Worm (Caenorhabditis elegans) whole organism, L4 larva: ENCODE results near the gene cyk-4.

Experiments
- F26F4.8 ChIP-seq: fragments of 200-800 bp; sonication (Bioruptor generic); conservative IDR thresholded peaks from 2 replicates; pipeline ENCODE4 v1.3.6; 2022; ENCODE audit warnings: missing genetic modification characterization, missing compliant biosample characterization
- T26A8.4 ChIP-seq: fragments of 200-800 bp; sonication (Bioruptor generic); IDR thresholded peaks from 2 replicates; pipeline ENCODE4 v1.3.6; 2022; ENCODE audit warnings: missing genetic modification characterization, missing compliant biosample characterization
- ZK337.2 ChIP-seq: fragments of 200-800 bp; sonication (Bioruptor generic); IDR thresholded peaks from 2 replicates; pipeline ENCODE4 v1.3.6; 2022; ENCODE audit warnings: missing genetic modification reagents, missing genetic modification characterization, missing compliant biosample characterization
- aha-1 ChIP-seq: fragments of 150-350 bp; peaks from one replicate; lab custom pipeline; 2014; ENCODE audit warnings: missing biosample characterization, missing genetic modification characterization
- ama-1 ChIP-seq: fragments of 150-350 bp; optimal IDR thresholded peaks from 2 replicates; lab custom pipeline; 2014; ENCODE audit warnings: inconsistent platforms, mixed read lengths
- ceh-62 ChIP-seq: sonication (generic microtip); optimal IDR thresholded peaks from 2 replicates; lab custom pipeline; 2017; ENCODE audit warnings: missing biosample characterization, missing genetic modification characterization
- ces-1 ChIP-seq: fragments of 150-350 bp; sonication (generic microtip); optimal IDR thresholded peaks from 4 replicates; lab custom pipeline; 2014; ENCODE audit warnings: missing biosample characterization, missing genetic modification reagents, missing genetic modification characterization
- cey-2 ChIP-seq: sonication (generic microtip); optimal IDR thresholded peaks from 3 replicates; lab custom pipeline; 2017; ENCODE audit warnings: missing genetic modification characterization, mild to moderate bottlenecking, missing compliant biosample characterization, antibody characterized with exemption, borderline replicate concordance; ENCODE audit not compliant: insufficient read depth
- daf-12 ChIP-seq: fragments of 150-350 bp; optimal IDR thresholded peaks from 2 replicates; lab custom pipeline; 2014; ENCODE audit warnings: missing biosample characterization, missing genetic modification reagents, missing genetic modification characterization
- daf-8 ChIP-seq: fragments of 200-800 bp; sonication (Bioruptor generic); IDR thresholded peaks from 2 replicates; pipeline ENCODE4 v1.3.6; 2022; ENCODE audit warnings: missing genetic modification characterization, missing compliant biosample characterization
- dmd-6 ChIP-seq: fragments of 200-800 bp; sonication (Bioruptor generic); IDR thresholded peaks from 2 replicates; pipeline ENCODE4 v1.3.6; 2022; ENCODE audit warnings: missing genetic modification reagents, missing genetic modification characterization, missing compliant biosample characterization
- dmd-8 ChIP-seq: fragments of 200-800 bp; sonication (Bioruptor generic); IDR thresholded peaks from 2 replicates; pipeline ENCODE4 v1.3.6; 2022; ENCODE audit warnings: missing genetic modification characterization, missing compliant biosample characterization
- dmd-9 ChIP-seq: fragments of 200-800 bp; sonication (Bioruptor generic); IDR thresholded peaks from 2 replicates; pipeline ENCODE4 v1.3.6; 2022; ENCODE audit warnings: missing genetic modification reagents, missing genetic modification characterization, missing compliant biosample characterization
- dpl-1 ChIP-seq: fragments of 150-350 bp; optimal IDR thresholded peaks from 2 replicates; lab custom pipeline; 2014; ENCODE audit warnings: missing biosample characterization, missing genetic modification reagents, missing genetic modification characterization
- duxl-1 ChIP-seq: sonication (generic microtip); optimal IDR thresholded peaks from 2 replicates; lab custom pipeline; 2016; ENCODE audit warnings: mild to moderate bottlenecking, missing genetic modification characterization, moderate library complexity, missing compliant biosample characterization; ENCODE audit not compliant: poor library complexity
- dve-1 ChIP-seq: sonication (generic microtip); optimal IDR thresholded peaks from 2 replicates; lab custom pipeline; 2017; ENCODE audit warnings: antibody characterized with exemption, mild to moderate bottlenecking, missing genetic modification characterization, missing compliant biosample characterization; ENCODE audit not compliant: insufficient read depth
- fos-1 ChIP-seq: fragments of 150-350 bp; optimal IDR thresholded peaks from 2 replicates; lab custom pipeline; 2014; ENCODE audit warnings: missing biosample characterization, missing genetic modification characterization
- gei-8 ChIP-seq: fragments of 200-800 bp; sonication (Bioruptor generic); optimal IDR thresholded peaks from 2 replicates; lab custom pipeline; 2018; ENCODE audit warnings: mild to moderate bottlenecking, missing genetic modification characterization, missing compliant biosample characterization
- hif-1 ChIP-seq, 2 experiments: sonication (generic microtip); optimal IDR thresholded peaks; 2 replicates each; lab custom pipeline; 2016 to 2017; ENCODE audit warnings: missing compliant biosample characterization in 2 of 2, missing genetic modification characterization in 2 of 2, missing genetic modification reagents in 2 of 2, missing genotype in 2 of 2, mild to moderate bottlenecking in 1 of 2
- hlh-30 ChIP-seq: sonication (generic microtip); optimal IDR thresholded peaks from 2 replicates; lab custom pipeline; 2017; ENCODE audit warnings: antibody characterized with exemption, mild to moderate bottlenecking, missing genetic modification characterization, missing compliant biosample characterization; ENCODE audit not compliant: insufficient read depth
- lim-7 ChIP-seq: fragments of 200-800 bp; sonication (Bioruptor generic); IDR thresholded peaks from 2 replicates; pipeline ENCODE4 v1.3.6; 2022; ENCODE audit warnings: missing genetic modification characterization, missing compliant biosample characterization
- lin-38 ChIP-seq: fragments of 200-800 bp; sonication (Bioruptor generic); IDR thresholded peaks from 2 replicates; pipeline ENCODE4 v1.3.6; 2022; ENCODE audit warnings: missing genetic modification reagents, missing genetic modification characterization, missing compliant biosample characterization
- lin-39 ChIP-seq: fragments of 150-350 bp; optimal IDR thresholded peaks from 2 replicates; lab custom pipeline; 2014; ENCODE audit warnings: missing biosample characterization, missing genetic modification reagents, missing genetic modification characterization
- madf-5 ChIP-seq, 2 experiments: fragments of 200-800 bp; sonication (Bioruptor generic); IDR thresholded peaks; 2 replicates each; pipeline ENCODE4 v1.3.6; 2022; ENCODE audit warnings: missing compliant biosample characterization in 2 of 2, missing genetic modification characterization in 2 of 2
- madf-9 ChIP-seq: fragments of 200-800 bp; sonication (Bioruptor generic); conservative IDR thresholded peaks from 2 replicates; pipeline ENCODE4 v1.3.6; 2022; ENCODE audit warnings: missing genetic modification reagents, missing genetic modification characterization, missing compliant biosample characterization
- mep-1 ChIP-seq: fragments of 150-350 bp; sonication (generic microtip); optimal IDR thresholded peaks from 3 replicates; lab custom pipeline; 2014; ENCODE audit warnings: missing biosample characterization, missing genetic modification characterization
- nhr-11 ChIP-seq: fragments of 150-350 bp; optimal IDR thresholded peaks from 2 replicates; lab custom pipeline; 2014; ENCODE audit warnings: missing biosample characterization, missing genetic modification characterization
- nhr-41 ChIP-seq: fragments of 200-800 bp; sonication (Bioruptor generic); IDR thresholded peaks from 2 replicates; pipeline ENCODE4 v1.3.6; 2022; ENCODE audit warnings: missing genetic modification reagents, missing genetic modification characterization, missing compliant biosample characterization
- nhr-42 ChIP-seq: fragments of 200-800 bp; sonication (Bioruptor generic); IDR thresholded peaks from 2 replicates; pipeline ENCODE4 v1.3.6; 2022; ENCODE audit warnings: missing genetic modification characterization, missing compliant biosample characterization
- nhr-6 ChIP-seq: fragments of 150-350 bp; optimal IDR thresholded peaks from 2 replicates; lab custom pipeline; 2014; ENCODE audit warnings: missing biosample characterization, missing genetic modification characterization
- nhr-76 ChIP-seq: fragments of 150-350 bp; optimal IDR thresholded peaks from 2 replicates; lab custom pipeline; 2014; ENCODE audit warnings: missing biosample characterization, missing genetic modification characterization
- nhr-77 ChIP-seq: fragments of 150-350 bp; optimal IDR thresholded peaks from 2 replicates; lab custom pipeline; 2014; ENCODE audit warnings: missing biosample characterization, missing genetic modification characterization
- pqm-1 ChIP-seq: sonication (generic microtip); optimal IDR thresholded peaks from 2 replicates; lab custom pipeline; 2017; ENCODE audit warnings: missing biosample characterization, missing genetic modification characterization
- saeg-2 ChIP-seq: fragments of 200-800 bp; sonication (Bioruptor generic); IDR thresholded peaks from 2 replicates; pipeline ENCODE4 v1.3.6; 2022; ENCODE audit warnings: missing genetic modification reagents, missing genetic modification characterization, missing compliant biosample characterization
- snpc-1.2 ChIP-seq: fragments of 200-800 bp; sonication (Bioruptor generic); IDR thresholded peaks from 2 replicates; pipeline ENCODE4 v1.3.6; 2022; ENCODE audit warnings: missing genetic modification reagents, missing genetic modification characterization, missing compliant biosample characterization
- spr-3 ChIP-seq: fragments of 200-800 bp; sonication (Bioruptor generic); optimal IDR thresholded peaks from 2 replicates; lab custom pipeline; 2018; ENCODE audit warnings: mild to moderate bottlenecking, missing genetic modification characterization, missing compliant biosample characterization
- tag-97 ChIP-seq: fragments of 200-800 bp; sonication (Bioruptor generic); IDR thresholded peaks from 2 replicates; pipeline ENCODE4 v1.3.6; 2022; ENCODE audit warnings: missing genetic modification characterization, missing compliant biosample characterization
- unc-130 ChIP-seq: sonication (generic microtip); optimal IDR thresholded peaks from 2 replicates; lab custom pipeline; 2016; ENCODE audit warnings: missing genetic modification reagents, missing genetic modification characterization, missing compliant biosample characterization
- unc-62 ChIP-seq, 3 experiments: fragments of 150-350 bp in 1 of 3; sonication (generic microtip); optimal IDR thresholded peaks in 2 of 3; peaks in 1 of 3; 1 replicate in 1 of 3; 2 replicates in 2 of 3; lab custom pipeline; 2014 to 2017; ENCODE audit warnings: missing biosample characterization in 3 of 3, missing genetic modification characterization in 3 of 3, missing genetic modification reagents in 3 of 3, missing genotype in 1 of 3
- zip-11 ChIP-seq: fragments of 200-800 bp; sonication (Bioruptor generic); IDR thresholded peaks from 2 replicates; pipeline ENCODE4 v1.3.6; 2022; ENCODE audit warnings: missing genetic modification characterization, missing compliant biosample characterization

The cyk-4 gene

DNA sequence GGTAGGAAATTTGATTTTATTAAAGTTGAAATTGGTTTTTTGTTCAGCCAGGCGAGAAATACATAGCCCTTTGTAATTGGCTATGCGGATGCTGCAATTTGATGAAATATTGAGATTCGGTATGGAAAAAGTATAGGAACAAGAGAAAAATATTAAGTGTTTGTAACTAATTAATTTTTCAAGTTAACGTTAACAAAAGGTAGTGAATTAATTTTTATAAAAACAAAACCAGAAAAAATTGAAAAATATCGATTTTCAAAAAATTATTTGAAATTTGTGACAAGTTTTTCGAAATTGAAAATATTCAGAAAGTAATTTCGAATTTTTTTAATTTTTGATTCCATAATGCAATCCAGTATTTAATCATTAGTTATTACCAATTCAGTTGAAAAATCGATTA is 39.4 kb downstream of the cyk-4 start, which contains the start of gene W06F12.2:
Gene W06F12.2, minus strand, starts transcription at position 101 of the 400 bp plus-strand sequence.
- peak in 1 of 2 experiments; percentile 62 for TF ChIP-seq unc-62 (GFP tag; optimal IDR thresholded peaks at IDR 0.05 in 1 of 2; lab: Kevin White, UChicago)
- no peak for TF ChIP-seq unc-62 (tag; optimal IDR thresholded peaks at IDR 0.05; lab: Kevin White, UChicago)
- no peak for TF ChIP-seq dpl-1

DNA sequence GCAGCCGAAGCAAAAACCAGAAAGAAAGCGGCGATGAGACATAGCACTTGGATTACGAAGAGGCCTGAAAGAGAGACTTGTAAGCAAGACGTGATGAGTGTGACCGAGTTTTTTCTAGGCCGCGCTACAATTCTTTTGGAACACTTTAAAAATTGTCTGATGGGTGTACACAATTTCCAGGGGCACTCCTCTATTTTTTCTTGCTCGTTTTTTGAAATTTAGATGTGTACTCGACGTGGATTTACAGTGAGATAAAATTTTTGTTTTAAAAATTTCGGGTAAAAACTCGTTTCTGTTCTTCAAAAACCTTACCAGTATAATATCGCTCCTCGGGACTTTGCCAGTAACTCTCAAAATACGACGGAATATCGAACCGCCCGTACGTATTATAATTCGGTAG is 41.3 kb downstream of the cyk-4 start:
- peak in 1 of 2 experiments; percentile 90 for TF ChIP-seq unc-62 (GFP tag; optimal IDR thresholded peaks at IDR 0.05 in 1 of 2; lab: Kevin White, UChicago)
- no peak for TF ChIP-seq unc-62 (tag; optimal IDR thresholded peaks at IDR 0.05; lab: Kevin White, UChicago)
- no peak for TF ChIP-seq daf-8 (GFP tag; lab: Robert Waterston, UW)
- TF ChIP-seq dmd-8 (GFP tag; lab: Robert Waterston, UW) = no peak

DNA sequence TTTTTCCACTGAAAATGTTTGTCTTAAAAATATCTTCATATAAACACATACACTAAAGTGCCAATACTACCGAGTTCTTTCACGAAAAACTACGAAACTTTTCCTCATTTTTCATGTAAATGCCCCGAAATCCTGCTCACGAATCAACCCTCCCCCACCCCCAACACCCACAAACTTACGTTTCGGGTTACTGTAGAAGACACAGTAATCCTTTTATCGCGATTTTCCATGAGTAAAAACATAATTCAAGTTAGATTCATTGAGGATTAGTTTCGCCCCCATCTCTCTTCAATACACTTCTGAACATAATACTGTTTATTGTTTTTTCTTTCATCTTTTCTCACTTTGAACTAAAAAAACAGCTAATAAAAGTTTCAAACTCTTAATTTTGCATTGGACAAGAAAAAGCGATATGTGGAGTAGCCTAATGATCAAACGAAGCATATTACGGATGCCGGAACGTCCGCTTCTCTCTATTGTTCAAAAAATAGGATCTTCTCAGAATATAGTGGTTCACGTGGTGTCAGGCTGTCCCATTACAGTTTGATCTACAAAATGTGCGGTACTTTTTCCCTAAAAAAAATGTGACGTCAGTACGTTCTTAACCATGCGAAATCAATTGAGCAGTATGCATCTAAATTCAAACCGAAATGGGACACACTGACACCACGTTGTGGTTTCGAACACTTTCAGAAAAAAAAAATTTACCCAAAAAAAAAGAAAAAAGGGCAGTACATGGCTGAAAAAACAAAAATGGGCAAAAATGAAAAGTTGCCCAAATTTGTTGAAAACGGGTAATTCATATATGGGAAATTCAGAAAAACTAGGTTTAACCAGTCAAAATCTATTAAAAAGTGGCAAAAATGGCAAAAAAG is 46.8 kb downstream of the cyk-4 start:
- TF ChIP-seq lin-39 (no peak), gei-8 (GFP tag; lab: Kevin White, UChicago) (peak; percentile 49), snpc-1.2 (GFP tag; lab: Robert Waterston, UW) (peak; percentile 22; the same call in 1 of the 2 replicates), aha-1 (tag; lab: Kevin White, UChicago) (peak; percentile 16), unc-62 (GFP tag; optimal IDR thresholded peaks at IDR 0.05 in 1 of 2; lab: Kevin White, UChicago) (peak in 1 of 2 experiments; percentile 38), unc-62 (tag; optimal IDR thresholded peaks at IDR 0.05; lab: Kevin White, UChicago) (no peak), spr-3 (GFP tag; lab: Kevin White, UChicago) (no peak), nhr-41 (peak; percentile 17; the same call in 1 of the 2 replicates), hlh-30 (tag; lab: Kevin White, UChicago) (peak; percentile 14), nhr-77 (no peak), duxl-1 (tag; lab: Kevin White, UChicago) (peak; percentile 50), ama-1 (lab: Kevin White, UChicago) (peak; percentile 33)

DNA sequence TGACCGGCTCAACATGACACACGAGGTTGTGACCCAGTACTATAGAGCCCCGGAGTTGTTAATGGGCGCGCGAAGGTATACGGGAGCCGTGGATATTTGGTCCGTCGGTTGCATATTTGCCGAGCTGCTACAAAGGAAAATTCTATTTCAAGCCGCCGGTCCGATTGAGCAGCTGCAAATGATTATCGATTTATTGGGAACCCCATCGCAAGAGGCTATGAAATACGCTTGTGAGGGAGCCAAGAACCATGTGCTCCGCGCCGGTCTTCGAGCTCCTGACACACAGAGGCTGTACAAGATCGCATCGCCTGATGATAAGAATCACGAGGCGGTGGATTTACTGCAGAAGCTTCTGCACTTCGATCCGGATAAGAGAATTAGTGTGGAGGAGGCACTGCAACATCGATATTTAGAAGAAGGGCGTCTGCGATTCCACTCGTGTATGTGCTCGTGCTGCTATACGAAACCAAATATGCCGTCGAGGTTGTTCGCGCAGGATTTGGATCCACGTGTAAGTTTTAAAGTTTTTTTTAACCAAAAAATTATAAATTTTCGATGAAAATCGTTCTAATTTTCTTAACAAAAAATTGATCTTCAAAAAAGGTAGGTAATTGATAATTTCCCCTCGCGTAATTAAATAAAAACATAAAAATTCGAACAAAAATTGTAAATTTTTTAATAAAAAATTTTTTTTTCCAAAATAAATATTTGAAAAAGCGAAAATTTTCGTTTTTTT is 48.5 kb downstream of the cyk-4 start:
- TF ChIP-seq daf-12 (no peak), ces-1 (no peak), ceh-62 (tag; lab: Kevin White, UChicago) (no peak), nhr-41 (no peak), cey-2 (tag; lab: Kevin White, UChicago) (no peak), T26A8.4 (GFP tag; lab: Robert Waterston, UW) (no peak), dpl-1 (no peak), pqm-1 (tag; lab: Kevin White, UChicago) (no peak), tag-97 (0 out of 2 replicates have a peak, but pooled peaks have one; percentile 36), hif-1 (tag; optimal IDR thresholded peaks at IDR 0.05; lab: Kevin White, UChicago) (no peak), hlh-30 (tag; lab: Kevin White, UChicago) (peak; percentile 18), mep-1 (no peak), madf-9 (GFP tag; lab: Robert Waterston, UW) (no peak), dmd-8 (GFP tag; lab: Robert Waterston, UW) (no peak), unc-130 (GFP tag; lab: Kevin White, UChicago) (no peak), fos-1 (tag; lab: Kevin White, UChicago) (no peak), dve-1 (tag; lab: Kevin White, UChicago) (no peak), F26F4.8 (no peak), lin-38 (GFP tag; lab: Robert Waterston, UW) (no peak), lim-7 (GFP tag; lab: Robert Waterston, UW) (no peak), zip-11 (GFP tag; lab: Robert Waterston, UW) (no peak), nhr-42 (peak; percentile 42; the same call in 1 of the 2 replicates), ZK337.2 (GFP tag; lab: Robert Waterston, UW) (0 out of 2 replicates have a peak, but pooled peaks have one; percentile 4), dmd-6 (GFP tag; lab: Robert Waterston, UW) (no peak), nhr-76 (no peak), dmd-9 (no peak), saeg-2 (GFP tag; lab: Robert Waterston, UW) (no peak), nhr-6 (tag; lab: Kevin White, UChicago) (no peak), aha-1 (tag; lab: Kevin White, UChicago) (peak; percentile 36), nhr-11 (tag; lab: Kevin White, UChicago) (no peak), madf-5 (GFP tag; IDR thresholded peaks at IDR 0.05; lab: Robert Waterston, UW) (no peak), lin-39 (no peak)
